Worm (Caenorhabditis elegans) whole organism, late embryonic: ENCODE results near the gene Y75B8A.18.

Source experiments
- C38D4.7 ChIP-seq: fragments of 200-800 bp; sonication (Bioruptor generic); optimal IDR thresholded peaks from 2 replicates; lab custom pipeline; 2018; ENCODE audit warnings: mild to moderate bottlenecking, missing genetic modification characterization, moderate library complexity, missing compliant biosample characterization
- F13H6.1 ChIP-seq: sonication (generic microtip); optimal IDR thresholded peaks from 2 replicates; lab custom pipeline; 2016; ENCODE audit warnings: missing genetic modification characterization, missing compliant biosample characterization
- K02D7.2 ChIP-seq: sonication (generic microtip); optimal IDR thresholded peaks from 2 replicates; lab custom pipeline; 2017; ENCODE audit warnings: mild to moderate bottlenecking, missing genetic modification characterization, missing compliant biosample characterization
- T23F11.4 ChIP-seq: fragments of 200-800 bp; sonication (Bioruptor generic); optimal IDR thresholded peaks from 2 replicates; lab custom pipeline; 2018; ENCODE audit warnings: mild to moderate bottlenecking, missing genetic modification characterization, missing compliant biosample characterization
- ceh-14 ChIP-seq: sonication (generic microtip); optimal IDR thresholded peaks from 2 replicates; lab custom pipeline; 2016; ENCODE audit warnings: missing genotype, missing genetic modification characterization, missing compliant biosample characterization
- ceh-18 ChIP-seq: sonication (generic microtip); optimal IDR thresholded peaks from 2 replicates; lab custom pipeline; 2016; ENCODE audit warnings: missing genetic modification characterization, missing compliant biosample characterization
- ceh-19 ChIP-seq: fragments of 200-800 bp; sonication (Bioruptor generic); optimal IDR thresholded peaks from 2 replicates; lab custom pipeline; 2018; ENCODE audit warnings: mild to moderate bottlenecking, missing genetic modification characterization, missing compliant biosample characterization
- ceh-2 ChIP-seq: sonication (generic microtip); optimal IDR thresholded peaks from 2 replicates; lab custom pipeline; 2016; ENCODE audit warnings: missing genotype, missing genetic modification characterization, missing compliant biosample characterization
- ceh-22 ChIP-seq: sonication (generic microtip); optimal IDR thresholded peaks from 2 replicates; lab custom pipeline; 2017; ENCODE audit warnings: missing biosample characterization, missing genetic modification characterization
- ceh-24 ChIP-seq: sonication (generic microtip); optimal IDR thresholded peaks from 2 replicates; lab custom pipeline; 2016; ENCODE audit warnings: mild to moderate bottlenecking, missing genetic modification characterization, missing compliant biosample characterization
- ceh-31 ChIP-seq: sonication (generic microtip); optimal IDR thresholded peaks from 2 replicates; lab custom pipeline; 2016; ENCODE audit warnings: missing genetic modification characterization, missing compliant biosample characterization
- ceh-45 ChIP-seq: fragments of 200-800 bp; sonication (Bioruptor generic); IDR thresholded peaks from 2 replicates; pipeline ENCODE4 v1.3.6; 2022; ENCODE audit warnings: missing genetic modification reagents, missing genetic modification characterization, missing compliant biosample characterization
- ceh-48 ChIP-seq: sonication (generic microtip); optimal IDR thresholded peaks from 2 replicates; lab custom pipeline; 2016; ENCODE audit warnings: missing genetic modification characterization, inconsistent platforms, missing compliant biosample characterization
- ceh-9 ChIP-seq: sonication (generic microtip); optimal IDR thresholded peaks from 2 replicates; lab custom pipeline; 2016; ENCODE audit warnings: mild to moderate bottlenecking, missing genetic modification characterization, inconsistent platforms, missing compliant biosample characterization
- elt-2 ChIP-seq: sonication (generic microtip); optimal IDR thresholded peaks from 2 replicates; lab custom pipeline; 2016; ENCODE audit warnings: missing genetic modification reagents, missing genetic modification characterization, missing compliant biosample characterization
- ets-4 ChIP-seq: sonication (generic microtip); optimal IDR thresholded peaks from 2 replicates; lab custom pipeline; 2016; ENCODE audit warnings: missing genetic modification characterization, missing compliant biosample characterization
- eyg-1 ChIP-seq: sonication (generic microtip); optimal IDR thresholded peaks from 2 replicates; lab custom pipeline; 2016; ENCODE audit warnings: missing genotype, missing genetic modification characterization, missing compliant biosample characterization
- fax-1 ChIP-seq: sonication (generic microtip); optimal IDR thresholded peaks from 2 replicates; lab custom pipeline; 2016; ENCODE audit warnings: missing genotype, missing genetic modification characterization, missing compliant biosample characterization
- fkh-10 ChIP-seq: fragments of 150-350 bp; optimal IDR thresholded peaks from 2 replicates; lab custom pipeline; 2014; ENCODE audit warnings: missing biosample characterization, missing genetic modification reagents, missing genetic modification characterization
- fkh-6 ChIP-seq: sonication (generic microtip); optimal IDR thresholded peaks from 2 replicates; lab custom pipeline; 2016; ENCODE audit warnings: missing genetic modification characterization, missing compliant biosample characterization
- gmeb-2 ChIP-seq: sonication (generic microtip); optimal IDR thresholded peaks from 2 replicates; lab custom pipeline; 2016; ENCODE audit warnings: missing genetic modification characterization, inconsistent platforms, missing compliant biosample characterization
- hlh-8 ChIP-seq: sonication (generic microtip); optimal IDR thresholded peaks from 2 replicates; lab custom pipeline; 2016; ENCODE audit warnings: missing genotype, missing genetic modification characterization, missing compliant biosample characterization
- madf-2 ChIP-seq: sonication (generic microtip); optimal IDR thresholded peaks from 2 replicates; lab custom pipeline; 2017; ENCODE audit warnings: missing genetic modification characterization, missing compliant biosample characterization
- nfya-1 ChIP-seq: sonication (generic microtip); optimal IDR thresholded peaks from 2 replicates; lab custom pipeline; 2017; ENCODE audit warnings: missing genetic modification characterization, mild to moderate bottlenecking, missing compliant biosample characterization, antibody characterized with exemption, moderate library complexity
- nhr-11 ChIP-seq: fragments of 150-350 bp; optimal IDR thresholded peaks from 2 replicates; lab custom pipeline; 2014; ENCODE audit warnings: missing biosample characterization, missing genetic modification characterization
- odd-2 ChIP-seq: sonication (generic microtip); optimal IDR thresholded peaks from 2 replicates; lab custom pipeline; 2017; ENCODE audit warnings: antibody characterized with exemption, mild to moderate bottlenecking, missing genetic modification characterization, missing compliant biosample characterization
- pax-1 ChIP-seq: fragments of 150-350 bp; optimal IDR thresholded peaks from 2 replicates; lab custom pipeline; 2014; ENCODE audit warnings: missing biosample characterization, missing genetic modification characterization
- pha-2 ChIP-seq: sonication (generic microtip); optimal IDR thresholded peaks from 2 replicates; lab custom pipeline; 2017; ENCODE audit warnings: mild to moderate bottlenecking, missing genetic modification characterization, missing compliant biosample characterization
- pqm-1 ChIP-seq: sonication (generic microtip); optimal IDR thresholded peaks from 2 replicates; lab custom pipeline; 2016; ENCODE audit warnings: missing genetic modification characterization, missing compliant biosample characterization
- pros-1 ChIP-seq: fragments of 150-350 bp; optimal IDR thresholded peaks from 2 replicates; lab custom pipeline; 2014; ENCODE audit warnings: missing biosample characterization, missing genetic modification reagents, missing genetic modification characterization
- sox-4 ChIP-seq: sonication (generic microtip); optimal IDR thresholded peaks from 2 replicates; lab custom pipeline; 2017; ENCODE audit warnings: mild to moderate bottlenecking, missing genetic modification characterization, inconsistent platforms, missing compliant biosample characterization
- syd-9 ChIP-seq: sonication (generic microtip); optimal IDR thresholded peaks from 2 replicates; lab custom pipeline; 2016; ENCODE audit warnings: mild to moderate bottlenecking, missing genetic modification characterization, moderate library complexity, missing compliant biosample characterization
- tbx-2 ChIP-seq: sonication (generic microtip); optimal IDR thresholded peaks from 2 replicates; lab custom pipeline; 2016; ENCODE audit warnings: missing genetic modification characterization, missing compliant biosample characterization
- ttx-3 ChIP-seq: sonication (generic microtip); optimal IDR thresholded peaks from 2 replicates; lab custom pipeline; 2016; ENCODE audit warnings: missing genetic modification reagents, missing genetic modification characterization, missing compliant biosample characterization
- unc-3 ChIP-seq, 2 experiments: fragments of 200-800 bp in 1 of 2; sonication (Bioruptor generic) in 1 of 2; sonication (generic microtip) in 1 of 2; conservative IDR thresholded peaks in 1 of 2; optimal IDR thresholded peaks in 1 of 2; 2 replicates each; pipeline versions ENCODE4 v1.3.6 to Lab custom; 2016 to 2022; ENCODE audit warnings: missing compliant biosample characterization in 2 of 2, missing genetic modification characterization in 2 of 2, missing genetic modification reagents in 1 of 2
- unc-42 ChIP-seq: sonication (generic microtip); optimal IDR thresholded peaks from 2 replicates; lab custom pipeline; 2016; ENCODE audit warnings: missing genotype, missing genetic modification characterization, missing compliant biosample characterization
- unc-55 ChIP-seq: sonication (generic microtip); optimal IDR thresholded peaks from 2 replicates; lab custom pipeline; 2017; ENCODE audit warnings: missing biosample characterization, missing genetic modification reagents, missing genetic modification characterization
- unc-86 ChIP-seq: sonication (generic microtip); optimal IDR thresholded peaks from 2 replicates; lab custom pipeline; 2016; ENCODE audit warnings: missing genetic modification characterization, missing compliant biosample characterization
- zip-5 ChIP-seq: sonication (generic microtip); optimal IDR thresholded peaks from 2 replicates; lab custom pipeline; 2016; ENCODE audit warnings: missing genetic modification characterization, missing compliant biosample characterization
- ztf-16 ChIP-seq: sonication (generic microtip); optimal IDR thresholded peaks from 2 replicates; lab custom pipeline; 2017; ENCODE audit warnings: missing genetic modification characterization, missing compliant biosample characterization

The Y75B8A.18 gene

DNA sequence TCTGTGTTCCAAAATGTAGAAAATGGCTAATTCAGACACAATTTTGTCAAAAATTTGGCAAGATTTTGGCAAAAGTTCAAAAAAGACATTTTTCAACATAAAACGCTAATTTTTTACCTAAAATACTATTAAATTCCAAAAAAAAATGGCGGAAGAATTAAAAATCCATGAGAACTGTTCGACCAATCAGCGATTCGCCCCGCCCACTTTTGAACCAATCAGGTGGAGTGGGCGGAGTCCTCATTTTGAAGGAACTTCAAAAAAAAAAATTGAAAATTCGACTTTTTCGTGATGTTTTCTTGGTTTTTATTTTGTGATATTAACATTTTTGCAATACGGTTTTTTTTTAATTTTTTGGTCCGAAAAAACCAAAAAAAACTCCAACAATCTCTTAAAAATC is 1.9 kb upstream of the Y75B8A.18 start:
- TF ChIP-seq nfya-1 (peak; percentile 78), ttx-3 (no peak), ceh-24 (tag; lab: Kevin White, UChicago) (no peak)
- TF ChIP-seq, all 69 proteins: peak for 1

DNA sequence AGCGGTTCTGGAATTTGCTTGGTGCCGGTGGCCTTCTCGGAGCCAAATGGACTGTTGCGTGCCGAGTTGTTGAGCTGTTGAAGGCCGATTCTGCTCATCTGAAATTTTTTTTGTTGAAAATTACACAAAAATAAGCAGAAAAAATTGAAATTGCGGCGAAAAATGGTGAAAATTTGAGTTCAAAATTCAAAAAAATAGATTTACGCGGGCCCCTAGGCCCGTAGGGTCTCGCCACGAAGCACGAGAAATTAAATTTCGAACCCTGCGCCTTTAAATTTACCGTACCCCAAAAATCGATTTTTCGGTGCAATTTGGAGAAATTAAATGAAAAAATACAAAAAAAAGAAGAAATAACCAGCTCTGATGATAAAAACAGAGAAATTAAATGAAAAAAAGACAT is 796 bp downstream of the Y75B8A.18 start, which contains the start of gene gmn-1:
gmn-1 (minus strand) TSS at position 98 of the 400 bp plus-strand sequence.
- TF ChIP-seq unc-86 (tag; lab: Kevin White, UChicago) (no peak), ceh-14 (no peak), ceh-31 (tag; lab: Kevin White, UChicago) (no peak), pqm-1 (tag; lab: Kevin White, UChicago) (no peak), ceh-22 (tag; lab: Kevin White, UChicago) (no peak), sox-4 (tag; lab: Kevin White, UChicago) (no peak), ceh-9 (tag; lab: Kevin White, UChicago) (no peak), syd-9 (no peak), ceh-48 (tag; lab: Kevin White, UChicago) (no peak), K02D7.2 (tag; lab: Kevin White, UChicago) (no peak), fkh-10 (GFP tag; lab: Kevin White, UChicago) (no peak), T23F11.4 (GFP tag; lab: Kevin White, UChicago) (no peak), unc-55 (GFP tag; lab: Kevin White, UChicago) (no peak), nhr-11 (tag; lab: Kevin White, UChicago) (no peak), fax-1 (tag; lab: Kevin White, UChicago) (no peak), eyg-1 (tag; lab: Kevin White, UChicago) (no peak), ceh-18 (tag; lab: Kevin White, UChicago) (no peak), pha-2 (tag; lab: Kevin White, UChicago) (no peak)
- TF ChIP-seq, all 69 proteins: peak for 0

- TF ChIP-seq fax-1 (tag; lab: Kevin White, UChicago) (no peak), F13H6.1 (tag; lab: Kevin White, UChicago) (no peak), elt-2 (tag; lab: Kevin White, UChicago) (no peak), ceh-19 (GFP tag; lab: Kevin White, UChicago) (no peak), syd-9 (no peak), odd-2 (no peak), gmeb-2 (tag; lab: Kevin White, UChicago) (no peak), fkh-6 (no peak), pros-1 (tag; lab: Kevin White, UChicago) (no peak), ceh-31 (tag; lab: Kevin White, UChicago) (no peak), unc-86 (tag; lab: Kevin White, UChicago) (no peak), sox-4 (tag; lab: Kevin White, UChicago) (no peak), madf-2 (no peak)
Observed at ce11 chrIII:12223208-12223607, 2.8 kb downstream of the Y75B8A.18 start.

DNA sequence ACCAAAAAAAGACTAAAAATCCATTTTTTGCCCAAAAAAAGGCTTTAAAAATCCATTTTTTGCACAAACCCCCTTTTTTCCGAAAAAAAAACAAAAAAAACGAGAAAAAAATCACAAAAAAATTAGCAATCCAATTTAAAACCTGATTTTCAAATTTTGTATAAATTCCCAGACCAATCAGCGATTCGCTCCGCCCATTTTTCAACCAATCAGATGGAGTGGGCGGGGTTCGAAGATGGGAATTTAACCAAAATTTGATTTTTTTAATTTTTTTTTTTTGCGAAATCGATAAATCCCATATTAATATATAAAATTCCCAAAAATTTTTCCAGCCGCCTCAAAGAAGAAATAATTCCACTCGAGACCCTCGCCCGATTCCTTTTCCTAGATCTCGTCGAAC is 4.6 kb downstream of the Y75B8A.18 start:
- TF ChIP-seq ceh-2 (tag; lab: Kevin White, UChicago) (no peak), nfya-1 (peak; percentile 66)
- TF ChIP-seq, all 69 proteins: peak for 1

- TF ChIP-seq nfya-1 (peak; percentile 56), madf-2 (no peak)
Observed at ce11 chrIII:12220820-12221219, 5.2 kb downstream of the Y75B8A.18 start.

ce11 chrIII:12218633-12219097 is 7.4 kb downstream of the Y75B8A.18 start, which contains the start of the genes gex-4 and gphr-1:
Gene gex-4 (minus strand): TSS chrIII:12218634.
Gene gphr-1 (plus strand): TSS chrIII:12219047.
- peak; percentile 75 for TF ChIP-seq ceh-31 (tag; lab: Kevin White, UChicago)
- TF ChIP-seq unc-86 (tag; lab: Kevin White, UChicago) = peak; percentile 36
- TF ChIP-seq ceh-48 (tag; lab: Kevin White, UChicago) = peak; percentile 78
- no peak for TF ChIP-seq ceh-9 (tag; lab: Kevin White, UChicago)
- no peak for TF ChIP-seq ztf-16
- TF ChIP-seq C38D4.7 (GFP tag; lab: Kevin White, UChicago) = no peak
- TF ChIP-seq tbx-2 (tag; lab: Kevin White, UChicago) = peak; percentile 65
- no peak for TF ChIP-seq unc-3 (GFP tag; conservative IDR thresholded peaks at IDR 0.05; lab: Robert Waterston, UW)
- TF ChIP-seq unc-3 (tag; optimal IDR thresholded peaks at IDR 0.05; lab: Kevin White, UChicago) = no peak
- TF ChIP-seq madf-2 = no peak
- TF ChIP-seq ttx-3 = peak; percentile 1
- no peak for TF ChIP-seq ceh-18 (tag; lab: Kevin White, UChicago)
- no peak for TF ChIP-seq pax-1 (tag; lab: Kevin White, UChicago)
- TF ChIP-seq ceh-2 (tag; lab: Kevin White, UChicago) = peak; percentile 7
- no peak for TF ChIP-seq ceh-19 (GFP tag; lab: Kevin White, UChicago)
- TF ChIP-seq nfya-1 = peak; percentile 7
- peak; percentile 30 for TF ChIP-seq ets-4 (tag; lab: Kevin White, UChicago)
- peak; percentile 45 for TF ChIP-seq elt-2 (tag; lab: Kevin White, UChicago)
- peak; percentile 20 for TF ChIP-seq ceh-14
- peak; percentile 42 for TF ChIP-seq hlh-8 (tag; lab: Kevin White, UChicago)
- peak; percentile 81 for TF ChIP-seq zip-5 (tag; lab: Kevin White, UChicago)
- no peak for TF ChIP-seq ceh-45 (GFP tag; lab: Robert Waterston, UW)
- TF ChIP-seq unc-42 (tag; lab: Kevin White, UChicago) = peak; percentile 24
